Fruit fly (Drosophila melanogaster): ENCODE measurements around the gene CG11899.

Gene CG11899

dm6 chr3R:29214262-29214661 lies 14.0 kb downstream of the CG11899 start (continued):
- peak; percentile 68 for TF ChIP-seq Opbp (GFP tag; IDR thresholded peaks at IDR 0.05; ENCODE audit: partially characterized antibody)
- peak; percentile 86 for TF ChIP-seq CG7928 (GFP tag; optimal IDR thresholded peaks at IDR 0.05)
- TF ChIP-seq Hmx (GFP tag; optimal IDR thresholded peaks at IDR 0.05), result peak; percentile 96
- peak; percentile 99 for TF ChIP-seq CG13296 (GFP tag; optimal IDR thresholded peaks at IDR 0.05)
- TF ChIP-seq CG2889 (GFP tag; IDR thresholded peaks at IDR 0.05), result peak; percentile 99
- no peak for TF ChIP-seq fru (optimal IDR thresholded peaks at IDR 0.05)
- peak; percentile 100 for TF ChIP-seq CG10979 (tag; optimal IDR thresholded peaks at IDR 0.05)
- TF ChIP-seq jing (GFP tag; optimal IDR thresholded peaks at IDR 0.05), result peak; percentile 98
- peak; percentile 98 for TF ChIP-seq CG6254 (GFP tag; optimal IDR thresholded peaks at IDR 0.05)
- no peak for TF ChIP-seq CG7963 (GFP tag; IDR thresholded peaks at IDR 0.05; ENCODE audit: partially characterized antibody)
- TF ChIP-seq p53 (GFP tag; optimal IDR thresholded peaks at IDR 0.05), result peak; percentile 97
- TF ChIP-seq CG4282 (GFP tag; optimal IDR thresholded peaks at IDR 0.05), result peak; percentile 98
- peak; percentile 98 for TF ChIP-seq dm (GFP tag; optimal IDR thresholded peaks at IDR 0.05)
- peak; percentile 98 for TF ChIP-seq Abd-B (GFP tag; optimal IDR thresholded peaks at IDR 0.05)
- TF ChIP-seq CG5953 (GFP tag; IDR thresholded peaks at IDR 0.05), result peak; percentile 99
- TF ChIP-seq tgo (GFP tag; IDR thresholded peaks at IDR 0.05), result peak; percentile 99
- peak; percentile 97 for TF ChIP-seq her (GFP tag; optimal IDR thresholded peaks at IDR 0.05)
- TF ChIP-seq crp (GFP tag; optimal IDR thresholded peaks at IDR 0.05), result peak; percentile 24 to 76
- TF ChIP-seq ATbp (GFP tag; optimal IDR thresholded peaks at IDR 0.05), result peak; percentile 99
- TF ChIP-seq CG14667 (GFP tag; IDR thresholded peaks at IDR 0.05), result peak; percentile 98
- peak; percentile 95 for TF ChIP-seq CG9437 (GFP tag; optimal IDR thresholded peaks at IDR 0.05)
- TF ChIP-seq CG7357 (GFP tag; IDR thresholded peaks at IDR 0.05), result peak; percentile 91
- peak; percentile 99 for TF ChIP-seq Hr51 (GFP tag; optimal IDR thresholded peaks at IDR 0.05)
- peak; percentile 99 for TF ChIP-seq vfl (GFP tag; optimal IDR thresholded peaks at IDR 0.05)
- peak; percentile 99 for TF ChIP-seq Ada2b (GFP tag; IDR thresholded peaks at IDR 0.05)
- TF ChIP-seq peb (GFP tag; IDR thresholded peaks at IDR 0.05), result peak; percentile 99
- TF ChIP-seq CG18262 (tag; optimal IDR thresholded peaks at IDR 0.05), result peak; percentile 99
- TF ChIP-seq lbe (GFP tag; optimal IDR thresholded peaks at IDR 0.05), result peak; percentile 99
- peak; percentile 99 for TF ChIP-seq cas (GFP tag; IDR thresholded peaks at IDR 0.05)
- TF ChIP-seq CG15269 (tag; optimal IDR thresholded peaks at IDR 0.05), result peak; percentile 99
- TF ChIP-seq ci (GFP tag; IDR thresholded peaks at IDR 0.05), result peak; percentile 100
- TF ChIP-seq CG30431 (GFP tag; optimal IDR thresholded peaks at IDR 0.05), result peak; percentile 99
- TF ChIP-seq bbx (GFP tag; IDR thresholded peaks at IDR 0.05; ENCODE audit: partially characterized antibody), result peak; percentile 45
- TF ChIP-seq Gug (GFP tag; IDR thresholded peaks at IDR 0.05), result peak; percentile 98
- peak; percentile 99 for TF ChIP-seq CG4617 (GFP tag; optimal IDR thresholded peaks at IDR 0.05; ENCODE audit: borderline replicate concordance)
- TF ChIP-seq Pdp1 (GFP tag; optimal IDR thresholded peaks at IDR 0.05), result peak; percentile 99
- peak; percentile 99 for TF ChIP-seq gce (GFP tag; IDR thresholded peaks at IDR 0.05)
- peak; percentile 100 for TF ChIP-seq CG33213 (GFP tag; optimal IDR thresholded peaks at IDR 0.05)
- TF ChIP-seq sim (GFP tag; IDR thresholded peaks at IDR 0.05), result peak; percentile 99
- TF ChIP-seq ham (GFP tag; IDR thresholded peaks at IDR 0.05), result peak; percentile 95
- TF ChIP-seq zf30C (GFP tag; optimal IDR thresholded peaks at IDR 0.05), result peak; percentile 62
- peak; percentile 40; the same call in 1 of the 2 replicates for TF ChIP-seq amos (GFP tag; IDR thresholded peaks at IDR 0.05; ENCODE audit: partially characterized antibody)
- peak; percentile 93 for TF ChIP-seq abd-A (tag; optimal IDR thresholded peaks at IDR 0.05)
- TF ChIP-seq CG30403 (GFP tag; optimal IDR thresholded peaks at IDR 0.05), result peak; percentile 99
- peak; percentile 98 for TF ChIP-seq Ssrp (tag; optimal IDR thresholded peaks at IDR 0.05)
- peak; percentile 90 for TF ChIP-seq CG15479 (GFP tag; optimal IDR thresholded peaks at IDR 0.05)
- TF ChIP-seq sqz (GFP tag; optimal IDR thresholded peaks at IDR 0.05), result peak; percentile 99
- peak; percentile 74 for TF ChIP-seq CG9797 (GFP tag; optimal IDR thresholded peaks at IDR 0.05)
- peak; percentile 99 for TF ChIP-seq Sox102F (GFP tag; optimal IDR thresholded peaks at IDR 0.05)
- TF ChIP-seq Neu2 (GFP tag; optimal IDR thresholded peaks at IDR 0.05; ENCODE audit: borderline replicate concordance), result peak; percentile 98

All from whole organism, embryonic.